Worm (Caenorhabditis elegans) whole organism, L4/young adult: ENCODE results near the gene C05D11.1.

Experiments used
- W03F9.2 ChIP-seq: fragments of 150-350 bp; optimal IDR thresholded peaks from 2 replicates; lab custom pipeline; 2014; ENCODE audit warnings: missing biosample characterization, missing genetic modification characterization
- dao-5 ChIP-seq: sonication (generic microtip); optimal IDR thresholded peaks from 2 replicates; lab custom pipeline; 2016; ENCODE audit warnings: missing genotype, missing genetic modification characterization, moderate library complexity, missing compliant biosample characterization
- him-1 ChIP-seq: sonication (generic microtip); optimal IDR thresholded peaks from 2 replicates; lab custom pipeline; 2016; ENCODE audit warnings: missing genotype, missing genetic modification reagents, missing genetic modification characterization, missing compliant biosample characterization

C05D11.1 gene

ce11 chrIII:6447521-6447920, 11.1 kb downstream of the C05D11.1 start:
- TF ChIP-seq dao-5 (no peak), him-1 (tag; lab: Kevin White, UChicago) (no peak), W03F9.2 (tag; lab: Kevin White, UChicago) (no peak)

DNA sequence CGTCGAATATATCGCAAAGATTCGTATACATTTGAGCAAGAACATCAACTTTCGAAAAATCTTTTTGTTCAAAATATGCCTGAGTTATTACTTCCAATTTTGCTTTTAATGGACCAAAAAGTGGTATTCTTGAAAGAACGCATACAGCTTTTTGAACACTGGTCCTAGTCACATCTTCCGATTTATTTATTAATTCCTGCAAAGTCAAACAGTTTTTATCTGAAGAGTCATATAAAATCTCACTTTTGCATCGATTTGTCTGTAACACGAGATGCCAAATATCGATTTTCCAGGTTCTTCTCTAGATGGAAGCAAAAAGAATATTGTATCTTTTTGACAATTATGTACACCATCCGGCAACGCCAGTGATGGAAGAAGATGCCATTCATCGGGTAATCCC, 13.4 kb downstream of the C05D11.1 start:
- TF ChIP-seq him-1 (tag; lab: Kevin White, UChicago) (no peak), dao-5 (no peak), W03F9.2 (tag; lab: Kevin White, UChicago) (no peak)

DNA sequence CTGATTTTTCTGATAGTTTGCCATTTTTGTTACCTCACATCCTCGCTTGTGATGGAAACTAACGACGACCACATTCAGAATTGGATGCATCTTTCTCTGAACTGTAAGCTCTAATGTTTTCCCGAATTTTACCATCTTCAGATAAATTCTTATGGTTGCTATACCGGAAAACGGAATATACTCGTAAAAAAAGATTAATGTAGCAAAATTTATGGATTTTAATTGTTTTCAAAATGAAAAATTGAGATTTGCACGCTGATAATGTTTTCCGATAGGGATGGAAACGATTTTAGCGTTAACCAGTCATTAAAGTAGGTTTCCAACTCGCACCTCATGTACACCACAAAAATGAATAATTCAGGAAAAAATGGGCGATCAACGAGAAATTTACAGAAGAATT, 14.2 kb downstream of the C05D11.1 start, which contains the start of gene T26A5.6:
T26A5.6 (minus strand) TSS at position 101 of the 400 bp plus-strand sequence.
- no peak for TF ChIP-seq him-1 (tag; lab: Kevin White, UChicago)
- no peak for TF ChIP-seq W03F9.2 (tag; lab: Kevin White, UChicago)
- no peak for TF ChIP-seq dao-5

DNA sequence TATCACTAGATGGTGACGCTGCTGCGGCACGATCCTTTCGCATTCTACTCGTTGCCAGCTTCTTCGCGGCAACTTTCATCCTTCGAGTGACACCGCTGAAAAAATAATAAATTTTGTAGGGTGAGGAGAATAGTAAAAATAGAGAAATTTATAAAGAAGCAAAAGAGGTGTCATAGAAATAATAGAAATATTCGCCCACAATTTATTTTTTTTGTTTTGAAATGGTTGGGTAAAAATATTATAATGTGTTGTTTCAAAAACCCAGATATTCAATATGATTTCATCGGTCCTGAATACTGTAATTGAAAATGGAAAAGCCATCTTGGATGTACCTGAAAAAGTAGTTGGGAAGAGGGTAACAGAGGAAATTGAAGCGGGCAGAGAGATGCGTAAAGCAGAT, 15.9 kb downstream of the C05D11.1 start, which contains the start of gene set-1:
set-1 (minus strand) TSS at position 101 of the 400 bp plus-strand sequence.
- TF ChIP-seq W03F9.2 (tag; lab: Kevin White, UChicago): no peak
- no peak for TF ChIP-seq dao-5
- TF ChIP-seq him-1 (tag; lab: Kevin White, UChicago): no peak

- no peak for TF ChIP-seq W03F9.2 (tag; lab: Kevin White, UChicago)
- TF ChIP-seq him-1 (tag; lab: Kevin White, UChicago): no peak
- TF ChIP-seq dao-5: no peak
Measured at ce11 chrIII:6452683-6453082, 16.3 kb downstream of the C05D11.1 start.

ce11 chrIII:6453665-6454064, 17.3 kb downstream of the C05D11.1 start:
- no peak for TF ChIP-seq dao-5
- TF ChIP-seq him-1 (tag; lab: Kevin White, UChicago): no peak
- TF ChIP-seq W03F9.2 (tag; lab: Kevin White, UChicago): peak; percentile 81

ce11 chrIII:6454183-6454582, 17.8 kb downstream of the C05D11.1 start, which contains the start of gene jhdm-1:
TSS of gene jhdm-1 (plus strand) at chrIII:6454483.
- TF ChIP-seq W03F9.2 (tag; lab: Kevin White, UChicago): no peak
- TF ChIP-seq dao-5: no peak
- TF ChIP-seq him-1 (tag; lab: Kevin White, UChicago): no peak

ce11 chrIII:6459820-6460219, 23.4 kb downstream of the C05D11.1 start, which contains the start of gene algn-1:
TSS of gene algn-1 (plus strand) at chrIII:6460120.
- TF ChIP-seq W03F9.2 (tag; lab: Kevin White, UChicago): no peak
- no peak for TF ChIP-seq him-1 (tag; lab: Kevin White, UChicago)

DNA sequence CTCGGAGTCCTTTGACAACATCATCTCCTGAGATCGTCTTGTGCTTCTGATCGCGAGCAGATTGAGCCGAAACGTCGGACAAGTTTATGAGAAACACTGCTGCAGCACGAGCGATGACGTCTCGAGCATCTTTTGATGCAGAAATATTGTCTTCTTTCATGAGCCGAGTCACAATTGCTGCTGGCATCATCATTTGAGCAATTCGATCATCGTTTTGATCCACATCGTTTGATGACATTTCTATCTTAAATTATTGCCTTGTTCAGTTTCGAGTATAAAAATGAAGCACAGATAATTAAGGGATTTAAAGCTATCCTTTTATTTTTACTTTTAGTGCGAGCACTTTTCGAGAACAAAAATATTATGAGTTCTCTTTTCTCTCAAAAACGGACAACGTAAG, 26.2 kb downstream of the C05D11.1 start, which contains the start of gene T26A5.8:
T26A5.8 (minus strand) TSS at position 247 of the 400 bp plus-strand sequence.
- TF ChIP-seq dao-5 (no peak), W03F9.2 (tag; lab: Kevin White, UChicago) (no peak), him-1 (tag; lab: Kevin White, UChicago) (no peak)

ce11 chrIII:6463679-6464078, 27.3 kb downstream of the C05D11.1 start, which contains the start of gene dlc-1:
TSS of gene dlc-1 (minus strand) at chrIII:6463779.
- TF ChIP-seq W03F9.2 (tag; lab: Kevin White, UChicago) (no peak), him-1 (tag; lab: Kevin White, UChicago) (no peak), dao-5 (no peak)

ce11 chrIII:6464113-6464571, 27.7 kb downstream of the C05D11.1 start:
- no peak for TF ChIP-seq dao-5
- TF ChIP-seq W03F9.2 (tag; lab: Kevin White, UChicago): peak; percentile 47
- TF ChIP-seq him-1 (tag; lab: Kevin White, UChicago): peak; percentile 21

DNA sequence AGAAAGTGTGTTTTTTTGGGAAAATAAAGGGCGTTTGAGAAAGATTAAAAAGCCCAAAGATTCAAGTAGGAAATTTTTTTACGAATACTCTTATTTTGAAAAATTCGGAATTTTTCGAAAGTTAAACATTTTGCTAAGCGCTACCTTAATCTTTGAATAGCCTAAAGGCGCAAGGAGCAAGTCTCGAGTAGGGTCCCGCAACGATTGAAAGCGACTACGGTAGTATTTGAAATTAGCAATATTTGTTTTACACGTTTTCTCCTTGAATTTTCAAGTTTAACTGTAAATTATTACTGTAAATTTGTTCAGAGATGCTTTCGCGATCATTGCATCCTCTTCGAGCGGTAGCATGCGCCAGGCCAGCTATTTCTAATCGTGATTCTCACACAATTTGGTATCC, 28.5 kb downstream of the C05D11.1 start, which contains the start of gene nduf-2.2:
nduf-2.2 (plus strand) TSS at position 310 of the 400 bp plus-strand sequence.
- TF ChIP-seq him-1 (tag; lab: Kevin White, UChicago) (no peak), W03F9.2 (tag; lab: Kevin White, UChicago) (no peak), dao-5 (no peak)

DNA sequence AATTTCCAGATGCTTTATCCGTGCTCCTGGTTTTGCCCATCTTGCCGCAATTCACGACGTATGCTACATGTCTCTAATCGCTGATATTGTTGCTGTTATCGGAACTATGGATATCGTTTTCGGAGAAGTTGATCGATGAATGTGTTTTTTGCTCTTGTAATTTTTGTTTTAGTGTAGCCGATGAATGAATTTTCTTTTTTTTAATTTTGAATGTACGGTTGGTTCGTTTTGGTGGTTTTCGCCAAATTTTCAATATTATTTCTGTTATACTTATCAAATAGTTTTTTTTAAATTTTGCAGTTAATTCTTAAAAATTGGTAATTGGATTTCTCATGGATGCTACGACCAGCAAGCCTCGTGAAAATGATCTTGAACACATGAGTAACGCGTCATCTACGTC, 30.6 kb downstream of the C05D11.1 start, which contains the start of gene T26A5.2:
T26A5.2 (plus strand) TSS at position 301 of the 400 bp plus-strand sequence.
- no peak for TF ChIP-seq W03F9.2 (tag; lab: Kevin White, UChicago)
- no peak for TF ChIP-seq him-1 (tag; lab: Kevin White, UChicago)
- no peak for TF ChIP-seq dao-5

ce11 chrIII:6471451-6471850, 35.0 kb downstream of the C05D11.1 start, which contains the start of gene wht-6:
TSS of gene wht-6 (plus strand) at chrIII:6471751.
- TF ChIP-seq him-1 (tag; lab: Kevin White, UChicago): no peak
- TF ChIP-seq dao-5: no peak
- TF ChIP-seq W03F9.2 (tag; lab: Kevin White, UChicago): no peak

ce11 chrIII:6476380-6476779, 40.0 kb downstream of the C05D11.1 start:
- no peak for TF ChIP-seq W03F9.2 (tag; lab: Kevin White, UChicago)
- no peak for TF ChIP-seq him-1 (tag; lab: Kevin White, UChicago)
- TF ChIP-seq dao-5: no peak
